Worm (Caenorhabditis elegans) whole organism, L3 larva: ENCODE measurements around the gene nep-12.
A peak's percentile ranks its signal among the peaks of the same experiment; 100 is the strongest.

ENCODE experiments used
- ZK546.5 ChIP-seq: sonication (generic microtip); optimal IDR thresholded peaks from 2 replicates; lab custom pipeline; 2017; ENCODE audit warnings: missing biosample characterization, missing genetic modification characterization
- aly-2 ChIP-seq: fragments of 150-350 bp; optimal IDR thresholded peaks from 2 replicates; lab custom pipeline; 2014; ENCODE audit warnings: missing biosample characterization, missing genetic modification characterization
- ama-1 ChIP-seq: fragments of 150-350 bp; optimal IDR thresholded peaks from 2 replicates; lab custom pipeline; 2018
- ceh-16 ChIP-seq: sonication (generic microtip); optimal IDR thresholded peaks from 2 replicates; lab custom pipeline; 2017; ENCODE audit warnings: missing biosample characterization, missing genetic modification characterization
- ceh-28 ChIP-seq: fragments of 150-350 bp; optimal IDR thresholded peaks from 2 replicates; lab custom pipeline; 2014; ENCODE audit warnings: missing biosample characterization, missing genetic modification reagents, missing genetic modification characterization
- ceh-82 ChIP-seq: fragments of 150-350 bp; optimal IDR thresholded peaks from 2 replicates; lab custom pipeline; 2014; ENCODE audit warnings: missing biosample characterization, missing genetic modification characterization
- daf-12 ChIP-seq: fragments of 150-350 bp; optimal IDR thresholded peaks from 2 replicates; lab custom pipeline; 2014; ENCODE audit warnings: missing biosample characterization, missing genetic modification reagents, missing genetic modification characterization
- egl-27 ChIP-seq: sonication (generic microtip); optimal IDR thresholded peaks from 4 replicates; lab custom pipeline; 2017; ENCODE audit warnings: missing biosample characterization, missing genetic modification reagents, missing genetic modification characterization
- elt-1 ChIP-seq: fragments of 150-350 bp; optimal IDR thresholded peaks from 2 replicates; lab custom pipeline; 2014; ENCODE audit warnings: missing biosample characterization, missing genetic modification characterization
- elt-2 ChIP-seq: sonication (generic microtip); optimal IDR thresholded peaks from 2 replicates; lab custom pipeline; 2016; ENCODE audit warnings: missing genetic modification reagents, mild to moderate bottlenecking, missing genetic modification characterization, missing compliant biosample characterization
- eor-1 ChIP-seq, 2 experiments: fragments of 150-350 bp; optimal IDR thresholded peaks; 2 replicates each; lab custom pipeline; 2014 to 2018; ENCODE audit warnings: missing biosample characterization in 2 of 2, missing genetic modification characterization in 2 of 2
- fkh-10 ChIP-seq: sonication (generic microtip); optimal IDR thresholded peaks from 2 replicates; lab custom pipeline; 2017; ENCODE audit warnings: missing biosample characterization, missing genetic modification reagents, missing genetic modification characterization
- fkh-2 ChIP-seq: fragments of 150-350 bp; optimal IDR thresholded peaks from 2 replicates; lab custom pipeline; 2014; ENCODE audit warnings: missing biosample characterization, missing genetic modification reagents, missing genetic modification characterization
- hmg-11 ChIP-seq: sonication (generic microtip); optimal IDR thresholded peaks from 2 replicates; lab custom pipeline; 2016; ENCODE audit warnings: missing genetic modification characterization, missing compliant biosample characterization
- jun-1 ChIP-seq: fragments of 150-350 bp; optimal IDR thresholded peaks from 2 replicates; lab custom pipeline; 2014; ENCODE audit warnings: missing biosample characterization, missing genetic modification reagents, missing genetic modification characterization
- lin-15B ChIP-seq: fragments of 150-350 bp; optimal IDR thresholded peaks from 2 replicates; lab custom pipeline; 2014; ENCODE audit warnings: missing biosample characterization, missing genetic modification characterization
- mdl-1 ChIP-seq: fragments of 150-350 bp; optimal IDR thresholded peaks from 2 replicates; lab custom pipeline; 2014; ENCODE audit warnings: missing biosample characterization, missing genetic modification characterization
- mml-1 ChIP-seq: fragments of 150-350 bp; sonication (generic microtip); optimal IDR thresholded peaks from 3 replicates; lab custom pipeline; 2014; ENCODE audit warnings: missing biosample characterization, missing genetic modification characterization
- nhr-23 ChIP-seq: fragments of 150-350 bp; optimal IDR thresholded peaks from 2 replicates; lab custom pipeline; 2014; ENCODE audit warnings: missing biosample characterization, missing genetic modification reagents, missing genetic modification characterization
- nhr-25 ChIP-seq: sonication (generic microtip); optimal IDR thresholded peaks from 2 replicates; lab custom pipeline; 2017; ENCODE audit warnings: missing biosample characterization, missing genetic modification characterization
- nhr-43 ChIP-seq: sonication (generic microtip); optimal IDR thresholded peaks from 2 replicates; lab custom pipeline; 2016; ENCODE audit warnings: mild to moderate bottlenecking, missing genetic modification characterization, missing compliant biosample characterization; ENCODE audit not compliant: poor library complexity, severe bottlenecking
- nhr-67 ChIP-seq: fragments of 150-350 bp; optimal IDR thresholded peaks from 2 replicates; lab custom pipeline; 2014; ENCODE audit warnings: missing biosample characterization, missing genetic modification characterization
- nhr-76 ChIP-seq: fragments of 150-350 bp; sonication (generic microtip); optimal IDR thresholded peaks from 5 replicates; lab custom pipeline; 2014; ENCODE audit warnings: missing biosample characterization, missing genetic modification characterization
- nhr-77 ChIP-seq: fragments of 150-350 bp; optimal IDR thresholded peaks from 2 replicates; lab custom pipeline; 2014; ENCODE audit warnings: missing biosample characterization, missing genetic modification characterization
- pha-4 ChIP-seq: fragments of 150-350 bp; optimal IDR thresholded peaks from 2 replicates; lab custom pipeline; 2014; ENCODE audit warnings: missing biosample characterization, missing genetic modification reagents, missing genetic modification characterization
- sea-2 ChIP-seq: fragments of 150-350 bp; sonication (generic microtip); optimal IDR thresholded peaks from 4 replicates; lab custom pipeline; 2014; ENCODE audit warnings: missing biosample characterization, missing genetic modification reagents, missing genetic modification characterization
- skn-1 ChIP-seq: fragments of 150-350 bp; optimal IDR thresholded peaks from 2 replicates; lab custom pipeline; 2014; ENCODE audit warnings: missing biosample characterization, missing genetic modification characterization
- snpc-4 ChIP-seq: fragments of 150-350 bp; optimal IDR thresholded peaks from 2 replicates; lab custom pipeline; 2014; ENCODE audit warnings: missing biosample characterization, missing genetic modification characterization
- ztf-4 ChIP-seq: fragments of 150-350 bp; optimal IDR thresholded peaks from 2 replicates; lab custom pipeline; 2014; ENCODE audit warnings: missing biosample characterization, missing genetic modification characterization

The nep-12 gene

ce11 chrII:4767612-4768011 lies 16.7 kb downstream of the nep-12 start:
- TF ChIP-seq elt-1 (tag; lab: Kevin White, UChicago): no peak
- TF ChIP-seq nhr-25 (tag; lab: Kevin White, UChicago): peak; percentile 60
- peak; percentile 35 for TF ChIP-seq nhr-23
- peak; percentile 27 for TF ChIP-seq ceh-28 (tag; lab: Kevin White, UChicago)

- TF ChIP-seq ama-1 (lab: Kevin White, UChicago) (no peak), nhr-67 (tag; lab: Kevin White, UChicago) (no peak), fkh-2 (tag; lab: Kevin White, UChicago) (no peak), nhr-43 (no peak), ceh-82 (tag; lab: Kevin White, UChicago) (no peak)
These were observed 18.1 kb downstream of the nep-12 start, which contains the start of gene ttm-2 for ce11 chrII:4766284-4766683. Gene ttm-2 (minus strand): TSS chrII:4766384.

ce11 chrII:4762574-4763285 lies 21.6 kb downstream of the nep-12 start, which contains the start of gene F26G1.2:
Gene F26G1.2 (plus strand): TSS chrII:4763081.
- no peak for TF ChIP-seq ceh-16 (tag; lab: Kevin White, UChicago)
- TF ChIP-seq snpc-4 (tag; lab: Kevin White, UChicago): no peak
- no peak for TF ChIP-seq ztf-4 (tag; lab: Kevin White, UChicago)
- TF ChIP-seq nhr-76: no peak
- no peak for TF ChIP-seq jun-1 (tag; lab: Kevin White, UChicago)
- TF ChIP-seq elt-2 (tag; lab: Kevin White, UChicago): no peak
- peak; percentile 13 for TF ChIP-seq nhr-25 (tag; lab: Kevin White, UChicago)
- TF ChIP-seq nhr-67 (tag; lab: Kevin White, UChicago): no peak
- TF ChIP-seq daf-12 (tag; lab: Kevin White, UChicago): no peak
- no peak for TF ChIP-seq hmg-11
- TF ChIP-seq fkh-10: no peak
- TF ChIP-seq ama-1 (lab: Kevin White, UChicago): no peak
- TF ChIP-seq elt-1 (tag; lab: Kevin White, UChicago): peak; percentile 20
- no peak for TF ChIP-seq mml-1 (tag; lab: Kevin White, UChicago)

- TF ChIP-seq daf-12 (tag; lab: Kevin White, UChicago) (no peak), aly-2 (tag; lab: Kevin White, UChicago) (no peak), elt-1 (tag; lab: Kevin White, UChicago) (peak; percentile 76), mdl-1 (tag; lab: Kevin White, UChicago) (no peak)
These were observed 23.3 kb downstream of the nep-12 start for ce11 chrII:4761020-4761419.

- TF ChIP-seq fkh-10 (no peak), hmg-11 (no peak), nhr-25 (tag; lab: Kevin White, UChicago) (peak; percentile 52), elt-1 (tag; lab: Kevin White, UChicago) (peak; percentile 93), snpc-4 (tag; lab: Kevin White, UChicago) (no peak), ama-1 (lab: Kevin White, UChicago) (no peak)
These were observed 24.5 kb downstream of the nep-12 start for ce11 chrII:4759835-4760234.

ce11 chrII:4758462-4758861 lies 25.9 kb downstream of the nep-12 start, which contains the start of gene F26G1.3:
Gene F26G1.3 (plus strand): TSS chrII:4758762.
- TF ChIP-seq snpc-4 (tag; lab: Kevin White, UChicago) (no peak), nhr-43 (no peak), ztf-4 (tag; lab: Kevin White, UChicago) (no peak), nhr-67 (tag; lab: Kevin White, UChicago) (no peak)

- TF ChIP-seq mml-1 (tag; lab: Kevin White, UChicago): no peak
- TF ChIP-seq ZK546.5: no peak
- TF ChIP-seq sea-2 (GFP tag; lab: Kevin White, UChicago): no peak
- no peak for TF ChIP-seq fkh-10
- TF ChIP-seq lin-15B (tag; lab: Kevin White, UChicago): no peak
These were observed 27.6 kb downstream of the nep-12 start, which contains the start of gene C27D9.2 for ce11 chrII:4756751-4757150. Gene C27D9.2 (minus strand): TSS chrII:4756851.

- TF ChIP-seq skn-1 (tag; lab: Kevin White, UChicago) (no peak), ceh-82 (tag; lab: Kevin White, UChicago) (no peak), pha-4 (no peak), eor-1 (tag; optimal IDR thresholded peaks at IDR 0.05; lab: Kevin White, UChicago) (no peak), nhr-77 (tag; lab: Kevin White, UChicago) (no peak), egl-27 (tag; lab: Kevin White, UChicago) (no peak), sea-2 (GFP tag; lab: Kevin White, UChicago) (no peak)
These were observed 28.7 kb downstream of the nep-12 start for ce11 chrII:4755654-4756053.
